Worm (Caenorhabditis elegans) whole organism, L1 larva: ENCODE measurements around the gene C47E12.2.

ENCODE experiments used
- aly-2 ChIP-seq: fragments of 150-350 bp; optimal IDR thresholded peaks from 2 replicates; lab custom pipeline; 2014; ENCODE audit warnings: missing biosample characterization, missing genetic modification characterization
- ceh-82 ChIP-seq, 3 experiments: fragments of 150-350 bp in 1 of 3; sonication (generic microtip) in 2 of 3; optimal IDR thresholded peaks; 2 replicates each; lab custom pipeline; 2014 to 2017; ENCODE audit warnings: missing biosample characterization in 3 of 3, missing genetic modification characterization in 3 of 3
- ceh-90 ChIP-seq: sonication (generic microtip); optimal IDR thresholded peaks from 2 replicates; lab custom pipeline; 2016; ENCODE audit warnings: missing genetic modification characterization, missing compliant biosample characterization
- dpl-1 ChIP-seq, 3 experiments: fragments of 150-350 bp in 2 of 3; sonication (generic microtip) in 1 of 3; optimal IDR thresholded peaks; 2 replicates each; lab custom pipeline; 2014 to 2017; ENCODE audit warnings: missing biosample characterization in 3 of 3, missing genetic modification characterization in 3 of 3, missing genetic modification reagents in 3 of 3
- elt-3 ChIP-seq, 6 experiments: fragments of 150-350 bp in 1 of 6; sonication (generic microtip); optimal IDR thresholded peaks; 2 replicates each; lab custom pipeline; 2017 to 2018; ENCODE audit warnings: missing biosample characterization in 6 of 6, missing genetic modification characterization in 6 of 6, inconsistent platforms in 1 of 6
- fkh-10 ChIP-seq: sonication (generic microtip); optimal IDR thresholded peaks from 2 replicates; lab custom pipeline; 2017; ENCODE audit warnings: missing biosample characterization, missing genetic modification reagents, missing genetic modification characterization
- fos-1 ChIP-seq: fragments of 150-350 bp; optimal IDR thresholded peaks from 2 replicates; lab custom pipeline; 2014; ENCODE audit warnings: missing biosample characterization, missing genetic modification characterization
- irx-1 ChIP-seq: sonication (generic microtip); optimal IDR thresholded peaks from 2 replicates; lab custom pipeline; 2016; ENCODE audit warnings: missing genetic modification characterization, missing compliant biosample characterization
- lin-35 ChIP-seq, 2 experiments: fragments of 150-350 bp; optimal IDR thresholded peaks; 2 replicates each; lab custom pipeline; 2014; ENCODE audit warnings: missing biosample characterization in 2 of 2, missing genetic modification characterization in 2 of 2, missing genetic modification reagents in 2 of 2
- mdl-1 ChIP-seq, 2 experiments: fragments of 150-350 bp; optimal IDR thresholded peaks; 2 replicates each; lab custom pipeline; 2014 to 2017; ENCODE audit warnings: missing biosample characterization in 2 of 2, missing genetic modification characterization in 2 of 2, inconsistent platforms in 1 of 2
- nhr-76 ChIP-seq: sonication (generic microtip); optimal IDR thresholded peaks from 2 replicates; lab custom pipeline; 2017; ENCODE audit warnings: missing biosample characterization, missing genetic modification characterization
- nhr-77 ChIP-seq: fragments of 150-350 bp; optimal IDR thresholded peaks from 2 replicates; lab custom pipeline; 2014; ENCODE audit warnings: missing biosample characterization, missing genetic modification characterization
- nhr-90 ChIP-seq: sonication (generic microtip); optimal IDR thresholded peaks from 2 replicates; lab custom pipeline; 2016; ENCODE audit warnings: mild to moderate bottlenecking, missing genetic modification characterization, missing compliant biosample characterization; ENCODE audit not compliant: poor library complexity
- pag-3 ChIP-seq: sonication (generic microtip); optimal IDR thresholded peaks from 2 replicates; lab custom pipeline; 2017; ENCODE audit warnings: missing genetic modification characterization, mild to moderate bottlenecking, missing compliant biosample characterization, antibody characterized with exemption, borderline replicate concordance; ENCODE audit not compliant: insufficient read depth
- pax-3 ChIP-seq: fragments of 200-800 bp; sonication (Bioruptor generic); optimal IDR thresholded peaks from 2 replicates; lab custom pipeline; 2018; ENCODE audit warnings: mild to moderate bottlenecking, missing genetic modification characterization, moderate library complexity, missing compliant biosample characterization
- unc-86 ChIP-seq: sonication (generic microtip); optimal IDR thresholded peaks from 2 replicates; lab custom pipeline; 2016; ENCODE audit warnings: missing genetic modification characterization, missing compliant biosample characterization
- unc-98 ChIP-seq: fragments of 200-800 bp; sonication (Bioruptor generic); IDR thresholded peaks from 2 replicates; pipeline ENCODE4 v1.3.6; 2022; ENCODE audit warnings: missing genetic modification characterization, missing compliant biosample characterization
- ztf-4 ChIP-seq: fragments of 150-350 bp; optimal IDR thresholded peaks from 2 replicates; lab custom pipeline; 2014; ENCODE audit warnings: missing biosample characterization, missing genetic modification characterization

Gene C47E12.2

ce11 chrIV:9969081-9969480, 34.2 kb downstream of the C47E12.2 start, which contains the start of the genes kin-5 and C47E12.11:
Gene kin-5, minus strand, starts transcription at chrIV:9969181.
Gene C47E12.11, plus strand, starts transcription at chrIV:9969400.
- no peak for TF ChIP-seq fos-1 (tag; lab: Kevin White, UChicago)
- no peak for TF ChIP-seq unc-98 (GFP tag; lab: Robert Waterston, UW)
- TF ChIP-seq unc-86 (tag; lab: Kevin White, UChicago): no peak
- TF ChIP-seq nhr-90 (tag; lab: Kevin White, UChicago): no peak
- no peak for TF ChIP-seq irx-1 (tag; lab: Kevin White, UChicago)
- TF ChIP-seq, all 84 proteins: peak for 0

- TF ChIP-seq pax-3 (tag; lab: Kevin White, UChicago) (no peak), aly-2 (no peak), fkh-10 (no peak), ceh-82 (tag; optimal IDR thresholded peaks at IDR 0.05; lab: Kevin White, UChicago) (no peak), ztf-4 (tag; lab: Kevin White, UChicago) (no peak), elt-3 (tag; optimal IDR thresholded peaks at IDR 0.05; lab: Kevin White, UChicago) (no peak), nhr-76 (no peak), pag-3 (tag; lab: Kevin White, UChicago) (no peak), ceh-90 (tag; lab: Kevin White, UChicago) (no peak), dpl-1 (GFP tag; optimal IDR thresholded peaks at IDR 0.05; lab: Kevin White, UChicago) (no peak), lin-35 (GFP tag; optimal IDR thresholded peaks at IDR 0.05; lab: Kevin White, UChicago) (no peak), mdl-1 (tag; optimal IDR thresholded peaks at IDR 0.05; lab: Kevin White, UChicago) (no peak)
These were observed 39.4 kb downstream of the C47E12.2 start, which contains the start of gene T13H10.2 for ce11 chrIV:9963945-9964344. Gene T13H10.2, plus strand, starts transcription at chrIV:9964245.

- TF ChIP-seq fkh-10: no peak
- no peak for TF ChIP-seq nhr-77 (tag; lab: Kevin White, UChicago)
These were observed 50.0 kb downstream of the C47E12.2 start, which contains the start of gene gon-1 for ce11 chrIV:9953333-9953732. Gene gon-1, minus strand, starts transcription at chrIV:9953433.
